Fruit fly (Drosophila melanogaster): ENCODE results near the gene CG17325.

The CG17325 gene

dm6 chr2L:18792806-18793205 is 19.6 kb upstream of the CG17325 start, which contains the start of gene ham:
Gene ham, minus strand, starts transcription at chr2L:18792906.
- TF ChIP-seq CG8478 (optimal IDR thresholded peaks at IDR 0.05) (no peak), CTCF (optimal IDR thresholded peaks at IDR 0.05) (no peak)

dm6 chr2L:18793243-18793642 is 19.2 kb upstream of the CG17325 start:
- no peak for TF ChIP-seq CG8478 (optimal IDR thresholded peaks at IDR 0.05)
- TF ChIP-seq CTCF (optimal IDR thresholded peaks at IDR 0.05), result no peak

- TF ChIP-seq CTCF (optimal IDR thresholded peaks at IDR 0.05) (no peak), CG8478 (optimal IDR thresholded peaks at IDR 0.05) (no peak)
These were observed 16.5 kb upstream of the CG17325 start for dm6 chr2L:18795917-18796402.

DNA sequence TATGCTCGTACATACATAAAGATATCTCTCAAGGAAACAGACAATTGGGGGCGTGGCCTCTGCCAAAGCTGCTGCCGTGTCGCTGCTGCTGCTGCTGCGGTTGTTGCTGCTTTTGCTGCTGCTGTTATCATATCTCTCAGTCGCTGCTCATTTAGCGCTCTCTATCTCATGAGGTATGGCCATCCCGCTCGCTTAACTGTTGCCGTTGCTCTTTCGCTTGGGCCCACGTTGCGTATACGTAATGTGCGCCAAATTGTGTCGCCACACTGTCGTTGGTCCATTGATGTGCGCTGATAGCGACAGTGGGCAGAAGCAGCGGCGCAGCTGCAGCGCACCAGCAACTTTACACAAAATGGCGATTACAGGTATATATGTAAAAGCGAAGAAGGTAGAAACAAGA is 16.0 kb upstream of the CG17325 start:
- TF ChIP-seq CG8478 (optimal IDR thresholded peaks at IDR 0.05) (no peak), CTCF (optimal IDR thresholded peaks at IDR 0.05) (no peak)

DNA sequence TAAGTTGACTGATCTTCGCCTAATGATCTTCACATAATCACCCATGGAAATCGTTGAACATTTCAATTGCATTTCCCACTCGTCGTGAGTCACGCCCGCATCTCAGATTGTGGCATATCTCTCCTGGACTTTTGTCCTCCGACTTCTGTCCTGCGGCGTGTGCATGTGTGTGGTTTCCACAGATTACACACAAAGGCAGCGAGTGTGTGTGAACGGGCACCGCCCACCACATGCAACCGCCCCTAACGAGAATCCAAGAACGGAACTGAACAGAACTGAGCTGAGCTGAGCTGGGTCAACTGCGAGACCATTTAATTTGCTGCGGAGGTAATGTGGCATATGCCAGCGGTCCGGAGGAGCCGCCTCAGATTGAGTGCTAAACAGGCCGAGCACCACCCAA is 10.7 kb upstream of the CG17325 start:
- TF ChIP-seq CG8478 (optimal IDR thresholded peaks at IDR 0.05) (no peak), CTCF (optimal IDR thresholded peaks at IDR 0.05) (no peak)

DNA sequence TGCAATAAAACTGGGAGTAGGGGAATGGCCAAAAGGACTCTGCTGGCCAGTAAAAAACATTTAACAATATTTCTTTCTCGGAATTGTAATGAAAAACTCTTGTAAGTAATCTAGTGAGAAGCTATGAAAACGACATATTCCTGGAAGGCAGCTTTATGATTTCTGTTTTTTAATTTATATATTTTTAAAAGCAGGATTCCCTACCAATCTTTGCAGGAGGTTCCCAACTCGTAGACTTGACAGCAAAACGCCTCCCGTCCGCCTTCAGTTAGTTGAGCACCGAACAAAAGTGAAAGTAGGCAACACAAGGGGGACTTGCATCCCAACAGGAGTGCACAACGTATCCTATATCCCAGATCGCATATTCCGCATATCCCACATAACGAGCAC is 7.2 kb upstream of the CG17325 start, which contains the start of gene CG43814:
Gene CG43814 (minus strand): TSS at position 101 of the 390 bp plus-strand sequence.
- TF ChIP-seq CG8478 (optimal IDR thresholded peaks at IDR 0.05) (no peak), CTCF (optimal IDR thresholded peaks at IDR 0.05) (no peak)

- TF ChIP-seq CG8478 (optimal IDR thresholded peaks at IDR 0.05), result no peak
- TF ChIP-seq CTCF (optimal IDR thresholded peaks at IDR 0.05), result no peak
These were observed 6.6 kb upstream of the CG17325 start for dm6 chr2L:18805637-18806403.

DNA sequence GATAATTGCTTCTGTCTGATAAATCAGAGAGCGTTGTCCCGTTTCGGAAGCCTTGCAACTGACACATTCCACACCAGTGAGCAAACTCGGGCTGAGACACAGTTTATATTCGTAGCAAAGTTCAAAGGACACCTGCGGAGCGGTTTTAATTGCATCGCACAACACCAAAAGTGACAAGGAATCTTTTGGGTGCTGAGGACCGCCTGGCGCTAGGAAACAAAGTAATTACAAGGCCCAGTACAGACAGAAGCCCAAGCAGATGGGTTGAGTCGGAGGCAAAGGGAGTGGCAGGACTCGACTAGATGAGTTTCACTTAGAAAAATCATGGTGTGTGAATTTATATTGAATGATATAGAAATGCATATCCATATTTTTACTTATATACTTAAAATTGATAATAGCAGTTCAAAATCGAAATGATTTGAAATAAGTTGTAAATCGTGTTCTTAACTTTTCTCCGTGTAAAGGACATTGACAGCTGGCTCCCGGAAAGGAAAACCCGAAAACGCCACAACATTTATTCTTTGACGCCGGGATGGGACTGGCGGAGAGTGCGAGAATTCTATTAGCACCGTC is 3.6 kb upstream of the CG17325 start:
- TF ChIP-seq CTCF (optimal IDR thresholded peaks at IDR 0.05), result no peak
- no peak for TF ChIP-seq CG8478 (optimal IDR thresholded peaks at IDR 0.05)

dm6 chr2L:18809486-18809885 is 3.0 kb upstream of the CG17325 start:
- TF ChIP-seq CTCF (optimal IDR thresholded peaks at IDR 0.05) (no peak), CG8478 (optimal IDR thresholded peaks at IDR 0.05) (no peak)

DNA sequence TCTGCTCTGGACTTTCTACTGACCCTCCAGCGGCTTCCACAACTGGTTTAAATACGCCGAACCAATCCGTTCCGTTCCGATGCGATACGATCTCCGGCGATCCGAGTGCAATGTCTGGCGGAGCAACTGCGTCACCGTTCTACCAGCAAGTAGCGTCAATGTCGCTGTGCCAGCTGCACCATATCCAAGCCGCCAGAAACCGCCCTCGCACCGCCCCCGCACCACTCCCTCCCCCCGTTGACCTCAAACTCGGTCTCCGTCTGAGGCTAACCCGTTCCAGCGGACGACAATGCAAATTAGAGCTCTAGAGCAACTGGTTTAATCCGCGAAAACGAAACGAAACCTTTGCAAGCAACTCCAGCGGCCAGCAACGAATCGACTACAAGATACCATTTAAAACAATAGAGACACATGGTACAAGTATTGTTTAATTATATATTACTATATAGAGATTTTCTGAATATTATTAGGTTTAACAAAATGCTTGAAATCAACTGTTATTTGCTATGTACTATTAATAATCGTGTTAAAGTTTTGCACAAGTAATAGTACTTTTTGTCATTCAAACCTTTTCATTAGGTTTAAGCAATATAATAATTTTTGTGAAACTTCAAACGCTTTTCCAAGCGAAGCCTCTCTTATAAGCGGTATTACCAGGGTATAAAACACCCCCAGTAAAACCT is 1.3 kb upstream of the CG17325 start, which contains the start of the genes CG10570 and CG42502:
Gene CG10570 (minus strand): TSS at position 293 of the 683 bp plus-strand sequence.
Gene CG42502 (minus strand): TSS at position 293 of the 683 bp plus-strand sequence.
- TF ChIP-seq CTCF (optimal IDR thresholded peaks at IDR 0.05) (no peak), CG8478 (optimal IDR thresholded peaks at IDR 0.05) (no peak)

DNA sequence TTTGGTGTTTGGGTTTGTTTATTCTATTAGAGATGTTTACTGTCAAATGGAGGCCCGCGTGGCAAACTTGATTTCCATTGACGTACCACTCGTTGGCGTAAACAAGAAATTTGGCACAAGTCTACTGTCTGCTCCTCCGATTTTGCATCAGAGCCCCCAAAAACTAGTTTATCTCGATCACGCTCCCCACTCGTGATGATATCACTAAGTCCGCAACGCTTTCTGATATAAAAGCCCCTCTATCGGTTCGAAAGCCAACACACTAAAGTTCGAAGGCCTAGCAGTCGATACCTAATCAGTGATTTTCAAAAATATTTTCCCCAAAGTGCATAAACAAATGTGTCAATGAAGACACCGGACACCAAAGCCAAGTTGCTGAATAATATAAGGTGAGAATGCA is 307 bp downstream of the CG17325 start:
- TF ChIP-seq CG8478 (optimal IDR thresholded peaks at IDR 0.05) (no peak), CTCF (optimal IDR thresholded peaks at IDR 0.05) (no peak)

- TF ChIP-seq CTCF (optimal IDR thresholded peaks at IDR 0.05), result no peak
- no peak for TF ChIP-seq CG8478 (optimal IDR thresholded peaks at IDR 0.05)
These were observed 2.7 kb downstream of the CG17325 start for dm6 chr2L:18815194-18815593.

- TF ChIP-seq CTCF (optimal IDR thresholded peaks at IDR 0.05) (peak; percentile 1 to 13), CG8478 (optimal IDR thresholded peaks at IDR 0.05) (no peak)
These were observed 5.9 kb downstream of the CG17325 start for dm6 chr2L:18818397-18818796.

dm6 chr2L:18819044-18819443 is 6.6 kb downstream of the CG17325 start, which contains the start of gene Ugt36F1:
Gene Ugt36F1, plus strand, starts transcription at chr2L:18819344.
- TF ChIP-seq CG8478 (optimal IDR thresholded peaks at IDR 0.05) (no peak), CTCF (optimal IDR thresholded peaks at IDR 0.05) (no peak)

DNA sequence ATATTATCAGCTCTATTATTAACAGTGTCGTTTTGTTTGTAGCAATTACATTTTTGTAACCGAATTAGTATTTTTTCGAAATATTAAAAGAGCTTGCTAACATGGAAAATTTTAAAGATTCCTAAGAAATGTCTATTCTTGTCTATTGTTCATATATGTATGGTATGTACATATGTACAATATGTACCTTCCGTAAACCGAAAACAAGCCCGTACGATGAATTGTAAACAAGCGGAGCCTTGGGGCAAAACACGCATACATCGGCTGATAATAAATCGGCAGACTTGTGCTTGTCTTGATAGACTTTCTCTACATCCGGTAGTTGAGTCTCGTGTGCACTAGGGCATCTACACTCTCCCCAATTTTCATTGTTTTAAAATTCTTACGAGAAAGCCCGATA is 10.4 kb downstream of the CG17325 start:
- TF ChIP-seq CG8478 (optimal IDR thresholded peaks at IDR 0.05) (no peak), CTCF (optimal IDR thresholded peaks at IDR 0.05) (no peak)

Data from S2 (cell line).